Fruit fly (Drosophila melanogaster): ENCODE measurements around the gene CG43332.

Gene CG43332

dm6 chr2L:14157993-14158392 lies 5.0 kb downstream of the CG43332 start:
- no peak for TF ChIP-seq CTCF (optimal IDR thresholded peaks at IDR 0.05)
- no peak for TF ChIP-seq CG8478 (optimal IDR thresholded peaks at IDR 0.05)

DNA sequence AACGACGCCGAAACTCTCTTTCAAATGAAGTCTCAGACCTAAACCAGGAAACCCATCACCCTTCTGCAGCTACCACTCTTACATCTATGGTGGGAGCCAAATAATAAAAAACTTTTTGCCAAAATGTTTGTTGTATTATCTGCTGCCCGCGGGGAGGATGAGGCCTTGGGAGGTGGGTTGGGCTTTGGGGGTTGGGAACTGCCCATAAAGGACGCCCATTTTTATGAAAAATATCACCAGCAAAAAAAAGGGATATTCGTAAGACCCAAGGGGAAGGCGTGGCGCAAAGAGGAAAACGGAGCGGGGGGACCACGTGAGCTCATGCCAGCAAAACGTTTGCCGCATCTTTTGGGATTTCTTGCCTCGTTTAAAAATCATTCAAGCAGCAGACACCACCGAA lies 16.7 kb downstream of the CG43332 start:
- TF ChIP-seq CTCF (optimal IDR thresholded peaks at IDR 0.05) (no peak), CG8478 (optimal IDR thresholded peaks at IDR 0.05) (no peak)

DNA sequence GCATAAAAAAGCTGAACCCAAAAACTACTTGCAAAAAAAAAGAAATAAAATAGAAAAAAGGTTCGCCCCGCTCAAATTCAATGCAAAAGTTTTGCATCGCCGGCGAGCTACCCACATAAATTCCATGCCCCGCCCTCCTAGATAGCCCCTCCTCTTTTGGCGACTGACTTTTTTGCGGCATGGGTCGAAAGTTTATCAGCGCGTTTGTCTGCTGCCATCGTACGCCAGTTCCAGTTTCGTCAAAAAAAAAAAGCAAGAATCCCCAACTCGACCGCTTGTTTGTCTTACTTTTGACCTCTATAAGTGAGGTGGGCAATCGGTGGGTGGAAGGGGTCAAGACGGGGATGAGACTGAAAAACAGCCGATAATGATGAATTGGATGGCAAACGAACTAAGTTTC lies 20.2 kb downstream of the CG43332 start:
- TF ChIP-seq CG8478 (optimal IDR thresholded peaks at IDR 0.05) = no peak
- TF ChIP-seq CTCF (optimal IDR thresholded peaks at IDR 0.05) = no peak

DNA sequence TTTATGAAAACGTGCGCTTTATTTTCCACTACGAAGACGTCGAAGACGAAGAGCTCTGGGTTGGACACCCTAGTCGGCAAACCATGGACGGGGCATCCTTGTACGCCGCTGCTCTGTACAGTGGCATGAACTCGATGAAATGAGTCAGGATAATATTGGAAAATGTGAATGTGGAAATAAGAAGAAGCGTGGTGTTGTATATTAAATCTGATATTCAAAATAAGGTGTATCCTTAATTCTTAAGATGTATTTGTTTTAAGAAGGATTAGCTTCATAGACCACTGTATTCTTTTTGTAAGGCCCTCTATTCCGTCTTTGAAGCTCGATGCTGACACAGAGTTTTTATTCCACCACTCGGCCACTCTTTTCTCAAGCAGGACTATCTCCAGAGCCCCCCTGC lies 21.8 kb downstream of the CG43332 start:
- TF ChIP-seq CTCF (optimal IDR thresholded peaks at IDR 0.05) = no peak
- no peak for TF ChIP-seq CG8478 (optimal IDR thresholded peaks at IDR 0.05)

dm6 chr2L:14136197-14136596 lies 26.8 kb downstream of the CG43332 start:
- TF ChIP-seq CTCF (optimal IDR thresholded peaks at IDR 0.05) = no peak
- TF ChIP-seq CG8478 (optimal IDR thresholded peaks at IDR 0.05) = no peak

DNA sequence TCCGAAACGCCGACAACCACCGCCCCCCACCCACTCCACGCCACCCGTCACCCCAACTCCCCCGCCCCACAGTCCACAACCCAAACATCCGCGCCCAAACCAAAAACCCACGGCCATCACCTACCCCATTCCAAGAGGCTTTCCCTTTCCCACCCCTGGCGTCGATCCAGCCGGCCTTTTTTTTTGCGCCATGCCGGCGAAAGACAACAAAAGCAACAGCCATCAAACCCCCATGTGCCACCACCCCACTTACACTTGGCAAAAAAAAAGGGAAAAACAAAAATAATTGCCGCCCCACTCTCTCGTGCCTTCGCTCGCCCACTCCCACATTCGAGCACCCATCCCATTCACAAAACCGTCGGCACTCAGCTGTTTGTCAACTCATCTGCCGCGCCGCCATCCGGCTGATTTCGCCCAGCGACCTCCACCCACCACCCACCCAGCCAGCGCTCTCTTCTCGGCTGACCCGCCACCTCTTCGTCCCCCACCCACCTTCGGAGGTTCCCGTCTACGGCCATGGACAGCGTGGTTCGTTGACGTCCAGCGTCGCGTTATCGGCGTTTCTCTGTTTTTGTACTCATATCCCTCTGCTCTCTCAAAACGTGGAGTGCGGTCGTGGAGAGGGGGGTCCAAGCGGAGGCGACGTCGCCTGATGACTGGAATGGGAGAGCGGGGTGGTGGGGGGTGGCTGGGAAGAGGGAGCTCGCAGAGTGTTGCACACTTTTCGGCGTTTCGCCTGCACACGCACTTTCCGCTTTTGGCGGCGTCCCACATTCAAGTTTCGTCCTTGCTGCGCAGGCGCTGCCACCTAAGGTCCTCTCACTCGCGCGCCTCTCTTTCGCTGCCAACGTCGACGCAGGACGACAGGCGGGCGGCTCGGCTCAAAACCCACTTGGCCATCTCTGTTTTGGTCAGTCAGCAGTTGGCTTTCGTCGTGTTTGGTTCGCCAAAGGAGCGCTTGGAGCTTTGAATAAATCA lies 29.2 kb downstream of the CG43332 start:
- TF ChIP-seq CTCF (optimal IDR thresholded peaks at IDR 0.05) (no peak), CG8478 (optimal IDR thresholded peaks at IDR 0.05) (no peak)

DNA sequence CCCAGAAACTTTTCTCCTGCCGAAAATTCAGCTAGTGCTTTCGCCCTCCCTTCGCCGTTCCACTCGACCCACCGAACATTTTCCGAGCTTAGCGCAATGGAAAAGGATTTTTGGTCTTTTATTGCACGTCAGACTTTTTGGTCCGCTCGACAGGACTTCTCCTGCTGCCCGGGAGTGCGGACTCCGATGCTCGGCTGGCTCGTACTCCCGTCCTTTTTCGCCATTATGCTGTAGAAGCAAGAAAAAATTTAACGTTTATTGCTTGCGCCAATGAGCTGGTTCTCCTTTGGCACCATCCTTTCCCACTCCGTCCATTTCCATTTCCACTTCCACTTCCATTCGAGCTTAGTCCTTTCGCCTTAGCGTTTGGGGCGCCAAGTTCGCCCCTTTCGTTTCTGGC lies 37.4 kb downstream of the CG43332 start:
- TF ChIP-seq CG8478 (optimal IDR thresholded peaks at IDR 0.05) (no peak), CTCF (optimal IDR thresholded peaks at IDR 0.05) (no peak)

DNA sequence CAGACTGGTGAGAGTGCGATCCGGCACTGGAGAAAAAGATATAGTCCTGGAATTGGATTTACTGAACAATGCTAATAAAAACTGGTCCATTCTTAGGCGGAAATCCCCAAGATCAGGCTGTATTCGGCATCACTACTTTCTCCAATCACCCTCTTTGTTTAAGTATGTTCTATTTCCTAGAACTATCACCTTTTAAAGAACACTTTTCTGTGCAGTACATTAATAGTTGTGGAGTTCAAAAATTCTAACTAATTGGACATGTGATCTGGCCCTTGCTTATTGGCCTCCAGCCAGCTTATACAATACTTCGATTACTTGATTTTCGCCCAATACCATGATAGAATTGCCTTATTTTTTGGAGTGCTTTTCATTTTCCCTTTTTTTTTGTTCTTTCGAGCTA lies 39.4 kb downstream of the CG43332 start:
- TF ChIP-seq CG8478 (optimal IDR thresholded peaks at IDR 0.05) (no peak), CTCF (optimal IDR thresholded peaks at IDR 0.05) (no peak)

DNA sequence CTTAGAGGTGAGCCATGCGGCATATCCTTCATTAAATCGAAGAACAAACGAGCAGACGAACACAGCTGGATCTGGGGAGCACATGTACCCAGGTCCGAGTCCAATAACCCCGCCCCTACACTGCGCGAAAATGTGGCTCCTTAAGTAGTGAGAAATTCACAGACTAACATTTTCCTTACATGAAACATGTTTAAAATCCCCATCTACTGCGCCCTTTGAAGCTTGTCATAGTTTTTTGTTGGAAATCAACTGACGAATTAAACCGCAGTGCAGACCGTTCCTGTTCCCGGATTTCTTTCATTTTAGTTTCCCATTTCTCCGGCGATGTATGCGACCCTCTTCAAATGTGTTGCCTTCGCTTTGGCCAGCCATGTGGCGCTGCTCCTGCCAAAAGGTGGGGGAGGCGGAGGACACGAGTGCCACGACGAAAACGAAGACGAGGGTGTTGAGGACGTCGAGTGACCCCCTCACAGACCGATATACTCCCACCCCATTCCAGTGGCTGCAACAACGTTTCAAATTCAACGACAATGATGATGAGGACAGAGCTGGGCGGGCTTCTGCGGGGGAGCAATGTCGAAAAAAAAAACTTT lies 40.2 kb downstream of the CG43332 start:
- no peak for TF ChIP-seq CG8478 (optimal IDR thresholded peaks at IDR 0.05)
- no peak for TF ChIP-seq CTCF (optimal IDR thresholded peaks at IDR 0.05)

DNA sequence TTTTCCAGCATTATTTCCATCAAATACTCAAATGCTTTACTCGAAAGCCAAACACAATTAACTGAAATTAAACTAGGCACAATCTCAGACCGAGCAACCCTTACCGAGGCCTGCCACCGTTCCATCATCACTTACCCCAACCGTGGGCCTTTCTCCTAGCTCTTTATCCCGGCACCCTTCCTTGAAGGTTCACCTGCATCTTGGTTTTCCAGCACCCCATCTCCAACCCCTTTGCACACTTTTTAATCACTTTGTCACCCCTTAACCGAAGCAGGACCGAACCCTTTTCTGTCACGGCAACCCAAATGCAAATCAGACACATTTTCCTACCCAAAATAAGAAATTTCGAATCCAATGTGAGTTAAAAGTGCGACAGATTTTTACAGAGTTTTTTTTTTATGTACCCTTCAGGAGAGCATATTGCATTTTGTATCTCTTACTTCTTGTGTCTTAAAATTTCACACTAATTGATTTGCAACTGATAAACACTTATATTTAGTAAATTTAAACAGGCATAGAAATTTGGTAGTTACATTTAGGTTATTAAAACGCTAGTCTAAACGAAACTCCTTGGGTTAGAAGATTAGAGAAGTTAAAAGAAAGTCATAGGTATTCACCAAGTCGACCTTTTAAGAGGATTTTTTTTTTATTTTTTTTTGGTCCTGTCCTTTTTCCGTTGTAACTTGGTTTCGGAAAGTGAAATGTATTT lies 42.2 kb downstream of the CG43332 start:
- TF ChIP-seq CG8478 (optimal IDR thresholded peaks at IDR 0.05) (no peak), CTCF (optimal IDR thresholded peaks at IDR 0.05) (no peak)

DNA sequence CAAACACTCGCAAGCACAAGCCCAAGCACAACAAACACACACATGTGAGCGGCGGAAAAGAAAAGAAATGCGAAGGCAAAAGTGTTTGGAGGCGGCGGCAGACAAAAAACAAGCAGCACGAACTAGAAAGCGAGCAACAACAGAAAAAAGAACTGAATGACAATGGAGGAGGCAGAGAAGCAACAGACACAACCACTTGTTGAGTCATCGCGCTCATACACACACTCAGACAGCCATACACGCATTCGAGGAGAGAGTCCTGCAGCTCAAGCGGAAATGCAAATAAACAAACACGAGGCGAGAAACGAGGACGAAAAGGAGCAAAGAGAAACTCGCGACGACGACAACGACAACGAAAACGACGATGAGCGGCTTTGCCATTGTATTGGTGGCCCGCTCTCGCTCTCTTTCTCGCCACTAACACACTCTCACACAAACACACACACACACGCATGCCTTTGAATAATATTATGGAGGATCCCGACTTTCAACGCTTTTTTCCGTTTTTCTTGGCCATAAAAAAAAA lies 47.0 kb downstream of the CG43332 start:
- TF ChIP-seq CTCF (optimal IDR thresholded peaks at IDR 0.05) (no peak), CG8478 (optimal IDR thresholded peaks at IDR 0.05) (no peak)

DNA sequence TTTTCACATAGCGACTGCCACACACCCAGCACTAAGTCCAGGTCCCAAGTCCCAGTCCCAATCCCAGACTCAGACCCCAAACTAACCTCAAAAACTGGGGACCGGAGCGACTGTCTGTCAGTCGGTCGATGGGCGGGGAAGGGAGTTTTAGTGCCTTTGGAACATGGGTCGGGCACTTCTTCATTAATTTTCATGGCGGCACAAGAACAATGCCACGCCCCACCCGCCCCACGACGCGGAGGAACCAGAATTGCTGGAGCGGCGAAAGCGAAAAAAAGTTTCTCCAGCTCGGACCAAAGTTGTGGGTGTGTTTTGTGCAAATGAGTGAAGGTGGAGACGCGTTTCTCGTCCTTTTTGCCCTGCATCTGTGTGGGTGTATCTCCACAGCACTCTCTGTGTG lies 49.8 kb downstream of the CG43332 start:
- TF ChIP-seq CTCF (optimal IDR thresholded peaks at IDR 0.05) (no peak), CG8478 (optimal IDR thresholded peaks at IDR 0.05) (no peak)

- TF ChIP-seq CTCF (optimal IDR thresholded peaks at IDR 0.05) = peak; percentile 60 to 67
- no peak for TF ChIP-seq CG8478 (optimal IDR thresholded peaks at IDR 0.05)
Observed at dm6 chr2L:14112192-14112591, 50.8 kb downstream of the CG43332 start.

Measured in S2 (cell line).